Fruit fly (Drosophila melanogaster) S2 (cell line): ENCODE measurements around the gene Ppm1.

Experiments used
- CG8478 ChIP-seq: fragments of >200 bp; optimal IDR thresholded peaks from 2 replicates; lab custom pipeline; 2018
- CTCF ChIP-seq, 2 experiments: fragments of >200 bp; optimal IDR thresholded peaks; 2 replicates each; lab custom pipeline; 2018

- TF ChIP-seq CG8478 (lab: Kevin White, UChicago) (no peak), CTCF (optimal IDR thresholded peaks at IDR 0.05; lab: Kevin White, UChicago) (no peak)
These were observed 10.2 kb downstream of the Ppm1 start for dm6 chr3L:591370-591769.
